Fruit fly (Drosophila melanogaster) whole organism, pupa: ENCODE data around the gene CG43246.

Source experiments
- CG10348 ChIP-seq: fragments of 200-800 bp; sonication (Bioruptor generic); IDR thresholded peaks from 2 replicates; pipeline ENCODE4 v1.3.6; 2022; ENCODE audit warnings: missing biosample characterization, missing genetic modification characterization
- CG12605 ChIP-seq: fragments of 200-800 bp; sonication (Bioruptor generic); IDR thresholded peaks from 2 replicates; pipeline ENCODE4 v1.3.6; 2022; ENCODE audit warnings: missing biosample characterization, missing genetic modification characterization
- CG13204 ChIP-seq: fragments of 200-800 bp; sonication (Bioruptor generic); optimal IDR thresholded peaks from 2 replicates; lab custom pipeline; 2018; ENCODE audit warnings: missing biosample characterization, mild to moderate bottlenecking, missing genetic modification characterization, moderate library complexity
- CG14655 ChIP-seq: fragments of 200-800 bp; sonication (Bioruptor generic); optimal IDR thresholded peaks from 3 replicates; lab custom pipeline; 2017; ENCODE audit warnings: mild to moderate bottlenecking, missing biosample characterization, missing genetic modification reagents, missing genetic modification characterization
- CG15710 ChIP-seq: fragments of 200-800 bp; sonication (Bioruptor generic); optimal IDR thresholded peaks from 2 replicates; lab custom pipeline; 2018; ENCODE audit warnings: missing biosample characterization, mild to moderate bottlenecking, missing genetic modification characterization, moderate library complexity
- CG17806 ChIP-seq: fragments of 200-800 bp; sonication (Bioruptor generic); optimal IDR thresholded peaks from 2 replicates; lab custom pipeline; 2018; ENCODE audit warnings: missing biosample characterization, mild to moderate bottlenecking, missing genetic modification characterization, moderate library complexity
- CG32121 ChIP-seq: fragments of 200-800 bp; sonication (Bioruptor generic); IDR thresholded peaks from 2 replicates; pipeline ENCODE4 v1.3.6; 2022; ENCODE audit warnings: missing biosample characterization, missing genetic modification characterization
- CG34367 ChIP-seq: fragments of 200-800 bp; sonication (Bioruptor generic); optimal IDR thresholded peaks from 2 replicates; lab custom pipeline; 2018; ENCODE audit warnings: missing biosample characterization, mild to moderate bottlenecking, missing genetic modification characterization
- CG4496 ChIP-seq: fragments of 200-800 bp; sonication (Bioruptor generic); IDR thresholded peaks from 3 replicates; pipeline ENCODE4 v1.3.6; 2022; ENCODE audit warnings: missing biosample characterization, missing genetic modification characterization
- CG8159 ChIP-seq: fragments of 200-800 bp; sonication (Bioruptor generic); optimal IDR thresholded peaks from 3 replicates; lab custom pipeline; 2018; ENCODE audit warnings: missing biosample characterization, mild to moderate bottlenecking, missing genetic modification characterization, moderate library complexity
- CG8301 ChIP-seq: fragments of 200-800 bp; sonication (Bioruptor generic); optimal IDR thresholded peaks from 2 replicates; lab custom pipeline; 2018; ENCODE audit warnings: missing biosample characterization, mild to moderate bottlenecking, missing genetic modification characterization
- CG9948 ChIP-seq: fragments of 200-800 bp; sonication (Bioruptor generic); optimal IDR thresholded peaks from 2 replicates; lab custom pipeline; 2018; ENCODE audit warnings: missing biosample characterization, mild to moderate bottlenecking, missing genetic modification characterization, moderate library complexity
- D1 ChIP-seq: fragments of 200-800 bp; sonication (Bioruptor generic); optimal IDR thresholded peaks from 2 replicates; lab custom pipeline; 2018; ENCODE audit warnings: missing biosample characterization, mild to moderate bottlenecking, missing genetic modification characterization, moderate library complexity
- EcR ChIP-seq: fragments of 200-800 bp; sonication (Bioruptor generic); optimal IDR thresholded peaks from 3 replicates; lab custom pipeline; 2019; ENCODE audit warnings: missing biosample characterization, missing genetic modification characterization, mild to moderate bottlenecking, moderate library complexity, missing genetic modification reagents
- Ets98B ChIP-seq: fragments of 200-800 bp; sonication (Bioruptor generic); IDR thresholded peaks from 2 replicates; pipeline ENCODE4 v1.3.6; 2022; ENCODE audit warnings: missing biosample characterization, missing genetic modification characterization
- Pif1A ChIP-seq: fragments of 200-800 bp; sonication (Bioruptor generic); optimal IDR thresholded peaks from 3 replicates; lab custom pipeline; 2016; ENCODE audit warnings: missing biosample characterization, missing genetic modification characterization
- Pif1B ChIP-seq: fragments of 200-800 bp; sonication (Bioruptor generic); optimal IDR thresholded peaks from 3 replicates; lab custom pipeline; 2016; ENCODE audit warnings: missing biosample characterization, missing genetic modification characterization
- Snoo ChIP-seq: fragments of 200-800 bp; sonication (Bioruptor generic); optimal IDR thresholded peaks from 3 replicates; lab custom pipeline; 2017; ENCODE audit warnings: missing biosample characterization, mild to moderate bottlenecking, missing genetic modification characterization, inconsistent platforms
- fd96Ca ChIP-seq: fragments of 200-800 bp; sonication (Bioruptor generic); IDR thresholded peaks from 3 replicates; pipeline ENCODE4 v1.3.6; 2022; ENCODE audit warnings: missing biosample characterization, missing genetic modification characterization
- gl ChIP-seq: fragments of 200-800 bp; sonication (Bioruptor generic); optimal IDR thresholded peaks from 2 replicates; lab custom pipeline; 2018; ENCODE audit warnings: missing biosample characterization, mild to moderate bottlenecking, missing genetic modification characterization
- rn ChIP-seq: fragments of 200-800 bp; sonication (Bioruptor generic); IDR thresholded peaks from 2 replicates; pipeline ENCODE4 v1.3.6; 2022; ENCODE audit warnings: missing biosample characterization, missing genetic modification characterization

The CG43246 gene

DNA sequence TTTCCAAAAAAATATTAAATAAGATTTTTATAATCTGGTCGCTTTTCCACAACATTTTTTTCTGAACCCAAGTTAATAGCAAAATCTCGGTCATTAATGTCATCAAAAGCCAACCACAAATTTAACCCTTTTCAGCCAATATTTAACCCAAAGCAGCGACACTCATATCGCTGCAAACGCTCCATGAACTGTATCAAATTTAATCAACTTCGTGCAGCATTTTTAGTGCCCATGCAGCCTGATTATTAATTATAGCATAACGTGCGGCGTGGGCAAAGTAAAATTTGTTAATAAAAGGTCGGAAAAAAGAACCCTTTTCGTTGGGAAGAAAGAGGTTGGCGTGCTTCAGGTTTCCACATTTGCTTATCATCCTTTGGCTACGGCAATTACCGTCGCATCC lies 27.0 kb downstream of the CG43246 start:
- no peak for TF ChIP-seq CG13204
- TF ChIP-seq Ets98B, result no peak
- TF ChIP-seq fd96Ca, result no peak
- no peak for TF ChIP-seq gl (tag; lab: Kevin White, UChicago)
- TF ChIP-seq CG32121, result no peak
- no peak for TF ChIP-seq D1 (tag; lab: Kevin White, UChicago)
- TF ChIP-seq CG17806, result no peak
- TF ChIP-seq Pif1A, result no peak
- TF ChIP-seq EcR, result no peak
- TF ChIP-seq CG10348, result no peak
- TF ChIP-seq CG8301, result no peak
- TF ChIP-seq CG12605, result no peak

DNA sequence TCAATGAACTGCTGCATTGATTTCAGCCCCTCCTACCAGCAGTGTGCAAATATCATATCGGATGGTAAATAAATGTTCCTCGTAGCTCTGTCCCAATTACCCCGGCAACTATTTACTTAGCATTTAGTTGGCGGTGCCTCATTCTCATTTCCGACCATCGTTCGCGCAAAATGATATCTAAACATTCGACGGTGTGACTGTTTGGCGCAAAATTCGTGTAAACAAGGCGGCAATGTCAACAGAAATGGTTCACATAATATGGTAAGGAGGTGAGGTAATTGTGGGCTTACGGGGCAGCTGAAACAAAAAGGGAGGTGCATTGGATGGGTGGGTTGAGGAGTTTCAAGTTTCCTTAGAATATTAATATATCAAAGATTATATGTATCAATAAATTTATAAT lies 28.0 kb downstream of the CG43246 start:
- TF ChIP-seq gl (tag; lab: Kevin White, UChicago), result no peak
- TF ChIP-seq CG4496 (GFP tag; lab: Robert Waterston, UW), result no peak
- TF ChIP-seq CG15710, result no peak
- no peak for TF ChIP-seq CG14655
- no peak for TF ChIP-seq CG8301
- no peak for TF ChIP-seq CG12605
- no peak for TF ChIP-seq Pif1B (GFP tag; lab: Kevin White, UChicago)

DNA sequence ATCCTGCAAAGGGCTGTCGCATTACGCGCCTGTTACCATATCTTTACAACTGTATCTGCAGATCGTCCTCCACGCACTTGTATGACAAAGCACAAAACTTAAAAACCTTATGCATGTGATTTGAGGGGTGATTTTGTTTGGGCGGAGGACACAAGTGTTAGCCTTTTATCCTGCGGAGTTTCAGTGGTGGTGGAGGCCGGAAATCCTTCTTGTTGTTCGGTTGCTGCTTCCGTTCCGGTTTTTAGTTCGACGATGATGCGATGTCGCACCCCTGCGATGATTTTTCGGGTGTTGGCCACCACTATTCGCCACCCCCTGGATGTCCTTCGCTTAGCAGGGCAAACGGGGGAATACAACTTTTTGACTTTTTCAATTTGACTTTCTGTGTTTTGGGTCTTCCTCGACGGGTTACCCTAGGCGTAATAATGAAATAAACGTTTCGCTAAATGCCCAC lies 28.7 kb downstream of the CG43246 start:
- no peak for TF ChIP-seq gl (tag; lab: Kevin White, UChicago)
- TF ChIP-seq CG12605, result no peak
- no peak for TF ChIP-seq Pif1A
- no peak for TF ChIP-seq Pif1B (GFP tag; lab: Kevin White, UChicago)
- no peak for TF ChIP-seq CG8301
- no peak for TF ChIP-seq fd96Ca
- TF ChIP-seq CG17806, result no peak
- TF ChIP-seq CG8159 (tag; lab: Kevin White, UChicago), result no peak
- TF ChIP-seq, all 21 proteins: peak for 0

DNA sequence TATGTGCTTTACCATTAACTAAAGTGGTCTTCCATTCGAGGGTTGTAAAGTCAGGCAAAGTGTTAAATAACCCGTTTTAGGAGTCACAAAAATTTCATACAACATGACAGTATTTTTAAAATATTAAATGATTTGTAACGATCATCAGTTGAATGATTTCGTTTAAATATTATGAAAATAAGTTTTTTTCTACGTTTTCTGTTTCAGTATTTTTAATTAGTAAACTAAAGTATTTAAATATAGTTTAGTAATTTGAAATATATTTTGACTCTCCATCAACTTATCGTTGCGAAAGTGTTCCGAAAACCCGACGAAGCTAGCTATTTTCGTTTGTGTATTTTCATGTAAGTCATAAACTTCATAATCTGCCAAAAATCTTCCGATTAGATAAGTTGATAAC lies 30.7 kb downstream of the CG43246 start, which contains the start of gene CG42758:
TSS of gene CG42758 (plus strand) at position 301 of the 400 bp plus-strand sequence.
- no peak for TF ChIP-seq CG12605
- no peak for TF ChIP-seq CG8159 (tag; lab: Kevin White, UChicago)
- TF ChIP-seq CG13204, result no peak
- no peak for TF ChIP-seq rn (GFP tag; lab: Robert Waterston, UW)
- TF ChIP-seq CG34367 (tag; lab: Kevin White, UChicago), result no peak
- TF ChIP-seq Pif1B (GFP tag; lab: Kevin White, UChicago), result no peak
- no peak for TF ChIP-seq CG32121
- no peak for TF ChIP-seq gl (tag; lab: Kevin White, UChicago)
- no peak for TF ChIP-seq CG17806
- no peak for TF ChIP-seq CG9948 (tag; lab: Kevin White, UChicago)
- TF ChIP-seq CG15710, result no peak
- TF ChIP-seq EcR, result no peak
- TF ChIP-seq fd96Ca, result no peak

DNA sequence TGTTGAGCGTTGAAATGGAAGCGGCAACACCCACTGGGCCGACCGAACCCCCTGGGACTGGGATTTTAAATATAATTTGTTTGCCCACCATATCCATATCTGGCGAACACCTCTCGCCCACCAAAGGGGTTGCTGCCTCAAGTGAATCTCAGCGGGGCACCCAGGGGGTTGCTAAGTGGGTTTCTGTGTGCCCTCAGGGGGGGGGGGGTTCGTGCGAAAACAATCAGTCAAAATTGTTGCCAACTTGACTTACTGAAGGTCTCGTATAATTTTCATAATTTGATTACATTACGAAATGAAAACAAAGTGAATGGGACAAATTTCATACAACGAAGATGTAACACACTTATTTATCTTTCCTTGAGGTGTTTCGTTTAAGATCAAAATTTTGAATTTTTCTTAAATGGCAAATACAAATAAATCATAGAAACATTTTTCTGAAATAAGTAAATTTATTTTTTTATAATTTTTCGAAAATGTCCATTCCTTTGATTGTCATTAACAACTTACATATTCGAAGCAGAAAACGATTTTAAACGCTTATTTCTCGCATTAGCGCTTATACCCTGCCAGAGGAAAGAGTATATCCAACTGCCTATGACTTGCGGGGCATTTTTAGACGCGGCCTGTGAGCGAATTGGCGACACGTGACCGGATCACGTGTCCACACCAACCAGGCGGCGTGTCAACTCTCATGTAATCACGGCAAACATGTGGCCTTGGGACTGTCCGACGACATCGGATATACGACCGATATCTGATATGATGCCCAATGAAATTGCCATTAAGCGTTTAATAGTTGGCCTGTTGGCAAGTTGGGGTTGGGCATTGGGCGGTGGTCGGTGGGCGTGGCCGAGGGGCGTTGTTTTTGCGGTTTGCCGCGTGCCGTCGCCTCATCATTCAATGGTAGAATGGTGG lies 33.4 kb downstream of the CG43246 start:
- TF ChIP-seq CG14655, result no peak
- no peak for TF ChIP-seq CG15710
- TF ChIP-seq CG12605, result no peak
- TF ChIP-seq Snoo (tag; lab: Kevin White, UChicago), result no peak
- no peak for TF ChIP-seq CG34367 (tag; lab: Kevin White, UChicago)
- no peak for TF ChIP-seq CG17806
- TF ChIP-seq CG32121, result no peak
- TF ChIP-seq gl (tag; lab: Kevin White, UChicago), result no peak
- no peak for TF ChIP-seq Pif1A
- TF ChIP-seq D1 (tag; lab: Kevin White, UChicago), result no peak
- no peak for TF ChIP-seq CG10348

DNA sequence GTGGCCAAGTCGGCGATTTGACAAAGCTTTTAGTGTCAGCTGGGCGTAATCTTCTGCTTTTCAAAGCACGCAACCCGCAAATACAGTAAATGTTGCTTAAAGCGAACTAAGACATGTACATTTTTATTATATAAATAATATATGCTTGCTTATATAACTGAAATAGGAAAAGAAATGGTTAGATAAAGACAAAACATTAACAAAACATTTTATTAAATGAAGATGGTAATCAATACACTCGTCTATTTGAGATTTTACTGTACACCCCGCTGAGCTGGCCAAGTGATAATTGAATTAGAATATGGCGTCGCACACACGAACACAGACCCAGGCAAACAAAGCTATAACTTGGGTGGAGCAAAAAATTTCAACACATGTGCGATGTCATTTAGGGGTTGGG lies 38.2 kb downstream of the CG43246 start:
- TF ChIP-seq gl (tag; lab: Kevin White, UChicago), result no peak
- TF ChIP-seq CG32121, result no peak
- no peak for TF ChIP-seq CG8301
- TF ChIP-seq CG17806, result no peak
- no peak for TF ChIP-seq CG14655
- no peak for TF ChIP-seq CG8159 (tag; lab: Kevin White, UChicago)
- TF ChIP-seq CG10348, result no peak
- no peak for TF ChIP-seq CG15710
- no peak for TF ChIP-seq D1 (tag; lab: Kevin White, UChicago)
- TF ChIP-seq rn (GFP tag; lab: Robert Waterston, UW), result no peak
- no peak for TF ChIP-seq Pif1A
- TF ChIP-seq CG12605, result no peak
- TF ChIP-seq EcR, result no peak
- no peak for TF ChIP-seq Ets98B

DNA sequence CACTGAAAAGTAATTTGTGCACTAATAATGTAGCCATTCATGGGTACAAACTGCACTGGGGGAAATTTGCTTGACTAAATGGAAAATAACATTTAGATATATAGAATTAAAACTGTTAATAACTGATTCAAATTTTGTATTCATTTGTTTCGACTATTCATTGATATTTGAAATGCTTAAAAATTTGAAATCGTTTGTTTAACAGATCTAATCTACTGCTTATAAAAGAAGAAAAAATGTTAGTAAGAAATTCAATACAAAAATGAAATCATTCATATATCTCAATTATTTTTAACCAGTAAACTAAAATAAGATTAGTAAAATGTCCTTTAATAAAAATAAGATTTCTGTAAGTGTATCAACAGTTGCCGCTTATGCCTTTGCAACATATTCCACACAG lies 39.5 kb downstream of the CG43246 start:
- TF ChIP-seq D1 (tag; lab: Kevin White, UChicago), result no peak
- TF ChIP-seq gl (tag; lab: Kevin White, UChicago), result no peak
- TF ChIP-seq Pif1A, result no peak
- no peak for TF ChIP-seq CG34367 (tag; lab: Kevin White, UChicago)
- no peak for TF ChIP-seq CG8159 (tag; lab: Kevin White, UChicago)
- TF ChIP-seq fd96Ca, result no peak
- TF ChIP-seq EcR, result no peak
- no peak for TF ChIP-seq CG15710
- TF ChIP-seq, all 21 proteins: peak for 0
